Worm (Caenorhabditis elegans): ENCODE measurements around the gene srj-50.

DNA sequence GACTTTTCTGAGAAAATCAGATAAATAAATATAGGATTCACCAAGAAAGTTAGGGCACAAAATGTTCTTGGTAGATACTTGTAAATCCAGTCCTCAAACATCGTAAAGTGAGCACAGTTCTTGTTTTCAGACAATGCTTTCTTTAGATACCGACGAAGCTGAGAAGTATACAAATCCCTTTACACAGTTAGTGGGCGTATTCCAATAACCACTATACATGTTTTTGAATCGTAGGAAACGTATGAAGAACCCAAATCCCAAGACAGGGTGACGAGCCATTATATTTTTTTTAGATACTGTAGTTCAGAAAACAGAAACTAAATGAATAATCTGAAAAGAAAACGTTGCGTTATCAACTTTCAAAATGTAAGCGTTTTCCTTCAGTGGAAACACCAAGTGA lies 13.0 kb downstream of the srj-50 start, which contains the start of gene srj-44:
- no peak for TF ChIP-seq dao-5 (tag; optimal IDR thresholded peaks at IDR 0.05)
- TF ChIP-seq him-1 (tag; optimal IDR thresholded peaks at IDR 0.05) = no peak
- TF ChIP-seq W03F9.2 (tag; optimal IDR thresholded peaks at IDR 0.05) = no peak
